In the genomic region with DNA sequence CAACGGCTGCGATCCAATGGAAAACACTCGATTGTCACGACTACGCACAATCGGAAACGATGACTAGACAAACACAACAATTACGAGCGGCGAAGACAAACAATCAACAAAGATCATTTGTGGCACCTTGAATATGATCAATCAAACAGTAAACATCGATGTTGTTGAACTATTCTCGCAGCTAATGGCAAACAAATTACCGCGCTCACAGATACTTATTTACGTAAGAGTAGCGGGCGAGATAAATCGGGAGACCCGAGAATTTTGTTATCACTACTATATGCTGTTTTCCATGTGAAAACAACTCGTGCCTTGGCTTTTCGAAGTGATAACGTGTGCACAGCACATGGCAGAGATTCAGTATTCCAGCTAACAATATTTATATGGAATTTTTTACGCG, we compare ENCODE assay signal across 1 fruit fly cellular context.
TF ChIP-seq lines count a peak whose summit lies in the region.

No protein-coding gene starts in this region.

TF ChIP-seq in whole organism, embryonic, 481 proteins besides CTCF, POLR2A, EP300 and RAD21 (continued from another document and continues in another):
- TF ChIP-seq Atf-2 (GFP tag; optimal IDR thresholded peaks at IDR 0.05; lab: Kevin White, UChicago): peak; percentile 70
- TF ChIP-seq CG4617 (GFP tag; optimal IDR thresholded peaks at IDR 0.05; lab: Kevin White, UChicago; ENCODE audit: borderline replicate concordance): no peak
- TF ChIP-seq sqz (GFP tag; optimal IDR thresholded peaks at IDR 0.05; lab: Kevin White, UChicago): peak; percentile 85
- TF ChIP-seq oc (tag; optimal IDR thresholded peaks at IDR 0.05; lab: Kevin White, UChicago): peak; percentile 30
- TF ChIP-seq slbo (GFP tag; IDR thresholded peaks at IDR 0.05; lab: Robert Waterston, UW): peak; percentile 37; the same call in 1 of the 2 replicates
- TF ChIP-seq CG13894 (tag; optimal IDR thresholded peaks at IDR 0.05; lab: Kevin White, UChicago): peak; percentile 59
- peak; percentile 81 for TF ChIP-seq Side (GFP tag; optimal IDR thresholded peaks at IDR 0.05; lab: Kevin White, UChicago)
- TF ChIP-seq usp (GFP tag; optimal IDR thresholded peaks at IDR 0.05; lab: Kevin White, UChicago): no peak
- no peak for TF ChIP-seq CG4820 (GFP tag; optimal IDR thresholded peaks at IDR 0.05; lab: Kevin White, UChicago)
- peak; percentile 57 for TF ChIP-seq gsb-n (tag; optimal IDR thresholded peaks at IDR 0.05; lab: Kevin White, UChicago)
- no peak for TF ChIP-seq lmd (GFP tag; IDR thresholded peaks at IDR 0.05; lab: Robert Waterston, UW)
- TF ChIP-seq Bteb2 (GFP tag; optimal IDR thresholded peaks at IDR 0.05; lab: Kevin White, UChicago): no peak
- no peak for TF ChIP-seq Lpt (GFP tag; optimal IDR thresholded peaks at IDR 0.05; lab: Kevin White, UChicago)
- no peak for TF ChIP-seq chinmo (GFP tag; IDR thresholded peaks at IDR 0.05; lab: Robert Waterston, UW; ENCODE audit: partially characterized antibody)
- no peak for TF ChIP-seq CG11085 (GFP tag; IDR thresholded peaks at IDR 0.05; lab: Robert Waterston, UW)
- peak; percentile 87 for TF ChIP-seq CG4328 (GFP tag; optimal IDR thresholded peaks at IDR 0.05; lab: Kevin White, UChicago)
- TF ChIP-seq Lhr (GFP tag; optimal IDR thresholded peaks at IDR 0.05; lab: Kevin White, UChicago): peak; percentile 55
- TF ChIP-seq ewg (GFP tag; optimal IDR thresholded peaks at IDR 0.05; lab: Kevin White, UChicago): no peak
- peak; percentile 74 for TF ChIP-seq Hand (GFP tag; optimal IDR thresholded peaks at IDR 0.05; lab: Kevin White, UChicago)
- TF ChIP-seq CG16779 (GFP tag; IDR thresholded peaks at IDR 0.05; lab: Robert Waterston, UW): no peak
- TF ChIP-seq sim (GFP tag; IDR thresholded peaks at IDR 0.05; lab: Robert Waterston, UW): peak; percentile 86
- TF ChIP-seq dysf (GFP tag; IDR thresholded peaks at IDR 0.05; lab: Robert Waterston, UW): peak; percentile 68; the same call in 1 of the 3 replicates
- no peak for TF ChIP-seq Hmx (GFP tag; optimal IDR thresholded peaks at IDR 0.05; lab: Kevin White, UChicago)
- peak; percentile 67; the same call in 2 of the 3 replicates for TF ChIP-seq CG3726 (GFP tag; IDR thresholded peaks at IDR 0.05; lab: Robert Waterston, UW)
- peak; percentile 95 for TF ChIP-seq CG34376 (GFP tag; optimal IDR thresholded peaks at IDR 0.05; lab: Kevin White, UChicago)
- TF ChIP-seq CG6791 (GFP tag; IDR thresholded peaks at IDR 0.05; lab: Robert Waterston, UW; ENCODE audit: partially characterized antibody): no peak
- peak; percentile 51; the same call in 1 of the 2 replicates for TF ChIP-seq E2f1 (GFP tag; IDR thresholded peaks at IDR 0.05; lab: Robert Waterston, UW)
- no peak for TF ChIP-seq Dp (GFP tag; optimal IDR thresholded peaks at IDR 0.05; lab: Kevin White, UChicago)
- peak in 1 of 2 experiments; percentile 90 for TF ChIP-seq eve (GFP tag; optimal IDR thresholded peaks at IDR 0.05; lab: Kevin White, UChicago)
- TF ChIP-seq CG18011 (GFP tag; optimal IDR thresholded peaks at IDR 0.05; lab: Kevin White, UChicago): peak; percentile 70
- no peak for TF ChIP-seq CG3847 (GFP tag; IDR thresholded peaks at IDR 0.05; lab: Robert Waterston, UW)
- TF ChIP-seq CG7271 (tag; optimal IDR thresholded peaks at IDR 0.05; lab: Kevin White, UChicago): peak; percentile 80
- TF ChIP-seq NC2β (GFP tag; optimal IDR thresholded peaks at IDR 0.05; lab: Kevin White, UChicago): peak; percentile 91
- peak; percentile 96 for TF ChIP-seq ATbp (GFP tag; optimal IDR thresholded peaks at IDR 0.05; lab: Kevin White, UChicago)
- no peak for TF ChIP-seq Opbp (GFP tag; IDR thresholded peaks at IDR 0.05; lab: Robert Waterston, UW; ENCODE audit: partially characterized antibody)
- no peak for TF ChIP-seq al (GFP tag; IDR thresholded peaks at IDR 0.05; lab: Robert Waterston, UW)
- TF ChIP-seq gem (tag; optimal IDR thresholded peaks at IDR 0.05; lab: Kevin White, UChicago): peak; percentile 86
- no peak for TF ChIP-seq CG15601 (tag; optimal IDR thresholded peaks at IDR 0.05; lab: Kevin White, UChicago)
- TF ChIP-seq CG12219 (GFP tag; optimal IDR thresholded peaks at IDR 0.05; lab: Kevin White, UChicago): no peak
- TF ChIP-seq CG14014 (GFP tag; IDR thresholded peaks at IDR 0.05; lab: Robert Waterston, UW): peak; percentile 87; the same call in 1 of the 2 replicates
- peak; percentile 69 for TF ChIP-seq CG12744 (GFP tag; optimal IDR thresholded peaks at IDR 0.05; lab: Kevin White, UChicago)
- peak; percentile 43; the same call in 1 of the 2 replicates for TF ChIP-seq sens-2 (GFP tag; IDR thresholded peaks at IDR 0.05; lab: Robert Waterston, UW)
- peak; percentile 87 for TF ChIP-seq trh (GFP tag; optimal IDR thresholded peaks at IDR 0.05; lab: Kevin White, UChicago)
- no peak for TF ChIP-seq Dbx (GFP tag; IDR thresholded peaks at IDR 0.05; lab: Robert Waterston, UW)
- no peak for TF ChIP-seq esg (GFP tag; conservative IDR thresholded peaks at IDR 0.05; lab: Robert Waterston, UW)
- TF ChIP-seq ind (GFP tag; optimal IDR thresholded peaks at IDR 0.05; lab: Kevin White, UChicago): peak; percentile 22
- peak; percentile 90 for TF ChIP-seq CG10462 (GFP tag; optimal IDR thresholded peaks at IDR 0.05; lab: Kevin White, UChicago)
- TF ChIP-seq wor (GFP tag; IDR thresholded peaks at IDR 0.05; lab: Robert Waterston, UW): no peak
- no peak for TF ChIP-seq CG10366 (GFP tag; IDR thresholded peaks at IDR 0.05; lab: Robert Waterston, UW)
- peak; percentile 38; the same call in 1 of the 2 replicates for TF ChIP-seq HLH3B (GFP tag; IDR thresholded peaks at IDR 0.05; lab: Robert Waterston, UW)
- peak; percentile 87 for TF ChIP-seq CG6254 (GFP tag; optimal IDR thresholded peaks at IDR 0.05; lab: Kevin White, UChicago)
- TF ChIP-seq ap (GFP tag; IDR thresholded peaks at IDR 0.05; lab: Robert Waterston, UW): peak; percentile 37; the same call in 1 of the 2 replicates
- TF ChIP-seq Rfx (GFP tag; IDR thresholded peaks at IDR 0.05; lab: Robert Waterston, UW): peak; percentile 75
- TF ChIP-seq odd (GFP tag; optimal IDR thresholded peaks at IDR 0.05; lab: Kevin White, UChicago): peak; percentile 97
- no peak for TF ChIP-seq insv (GFP tag; optimal IDR thresholded peaks at IDR 0.05; lab: Kevin White, UChicago)
- peak; percentile 81 for TF ChIP-seq CG8359 (GFP tag; optimal IDR thresholded peaks at IDR 0.05; lab: Kevin White, UChicago; ENCODE audit: borderline replicate concordance)
- TF ChIP-seq Dip3 (GFP tag; optimal IDR thresholded peaks at IDR 0.05; lab: Kevin White, UChicago): no peak
- TF ChIP-seq CG17802 (tag; optimal IDR thresholded peaks at IDR 0.05; lab: Kevin White, UChicago): peak; percentile 34
- TF ChIP-seq Dfd (GFP tag; optimal IDR thresholded peaks at IDR 0.05; lab: Kevin White, UChicago): no peak
- peak; percentile 93 for TF ChIP-seq Camta (GFP tag; optimal IDR thresholded peaks at IDR 0.05; lab: Kevin White, UChicago)
- TF ChIP-seq CG10209 (GFP tag; optimal IDR thresholded peaks at IDR 0.05; lab: Kevin White, UChicago): peak; percentile 93
- TF ChIP-seq CG17361 (GFP tag; IDR thresholded peaks at IDR 0.05; lab: Robert Waterston, UW): peak; percentile 64; the same call in 1 of the 3 replicates
- TF ChIP-seq Atf3 (GFP tag; optimal IDR thresholded peaks at IDR 0.05; lab: Kevin White, UChicago): peak; percentile 85
- no peak for TF ChIP-seq Deaf1 (tag; optimal IDR thresholded peaks at IDR 0.05; lab: Kevin White, UChicago)
- peak; percentile 86 for TF ChIP-seq Mad (GFP tag; optimal IDR thresholded peaks at IDR 0.05; lab: Kevin White, UChicago)
- TF ChIP-seq CG8478 (optimal IDR thresholded peaks at IDR 0.05; lab: Kevin White, UChicago): no peak
- TF ChIP-seq Neu2 (GFP tag; optimal IDR thresholded peaks at IDR 0.05; lab: Kevin White, UChicago; ENCODE audit: borderline replicate concordance): no peak
- TF ChIP-seq Lim3 (GFP tag; IDR thresholded peaks at IDR 0.05; lab: Robert Waterston, UW): no peak
- peak in 1 of 2 experiments; percentile 9 for TF ChIP-seq bsh (GFP tag; optimal IDR thresholded peaks at IDR 0.05; lab: Kevin White, UChicago)
- TF ChIP-seq aop (GFP tag; IDR thresholded peaks at IDR 0.05; lab: Robert Waterston, UW): no peak
- TF ChIP-seq CG18764 (GFP tag; optimal IDR thresholded peaks at IDR 0.05; lab: Kevin White, UChicago): peak; percentile 90
- peak; percentile 93 for TF ChIP-seq fd64A (GFP tag; optimal IDR thresholded peaks at IDR 0.05; lab: Kevin White, UChicago)
- TF ChIP-seq CG5953 (GFP tag; IDR thresholded peaks at IDR 0.05; lab: Robert Waterston, UW): 0 out of 2 replicates have a peak, but pooled peaks have one; percentile 35
- peak; percentile 73 for TF ChIP-seq CG10267 (tag; optimal IDR thresholded peaks at IDR 0.05; lab: Kevin White, UChicago)
- TF ChIP-seq dpn (GFP tag; optimal IDR thresholded peaks at IDR 0.05; lab: Kevin White, UChicago): peak; percentile 8 to 68
- no peak for TF ChIP-seq Dll (GFP tag; IDR thresholded peaks at IDR 0.05; lab: Robert Waterston, UW; ENCODE audit: partially characterized antibody)
- TF ChIP-seq CG15514 (GFP tag; optimal IDR thresholded peaks at IDR 0.05; lab: Kevin White, UChicago): peak; percentile 85
- TF ChIP-seq crp (GFP tag; optimal IDR thresholded peaks at IDR 0.05; lab: Kevin White, UChicago): peak in 1 of 2 experiments; percentile 43
- TF ChIP-seq CG17568 (GFP tag; optimal IDR thresholded peaks at IDR 0.05; lab: Kevin White, UChicago): peak; percentile 78
- no peak for TF ChIP-seq Poxn (GFP tag; IDR thresholded peaks at IDR 0.05; lab: Robert Waterston, UW)
- peak; percentile 33 for TF ChIP-seq en (GFP tag; optimal IDR thresholded peaks at IDR 0.05; lab: Kevin White, UChicago)
- no peak for TF ChIP-seq Trl (optimal IDR thresholded peaks at IDR 0.05; lab: Kevin White, UChicago)
- TF ChIP-seq Trl (GFP tag; optimal IDR thresholded peaks at IDR 0.05; lab: Kevin White, UChicago): peak; percentile 37
- TF ChIP-seq CG2202 (tag; optimal IDR thresholded peaks at IDR 0.05; lab: Kevin White, UChicago): peak; percentile 96
- TF ChIP-seq Fer2 (tag; optimal IDR thresholded peaks at IDR 0.05; lab: Kevin White, UChicago): no peak
- peak; percentile 71 for TF ChIP-seq CG6765 (GFP tag; optimal IDR thresholded peaks at IDR 0.05; lab: Kevin White, UChicago)
- no peak for TF ChIP-seq H2.0 (GFP tag; IDR thresholded peaks at IDR 0.05; lab: Robert Waterston, UW)
- peak; percentile 45 for TF ChIP-seq salm (tag; optimal IDR thresholded peaks at IDR 0.05; lab: Kevin White, UChicago)
- TF ChIP-seq CG12071 (GFP tag; optimal IDR thresholded peaks at IDR 0.05; lab: Kevin White, UChicago): peak; percentile 91
- peak; percentile 92 for TF ChIP-seq CG4707 (GFP tag; optimal IDR thresholded peaks at IDR 0.05; lab: Kevin White, UChicago)
- peak; percentile 79 for TF ChIP-seq Meics (GFP tag; optimal IDR thresholded peaks at IDR 0.05; lab: Kevin White, UChicago)
- TF ChIP-seq CG32772 (GFP tag; IDR thresholded peaks at IDR 0.05; lab: Robert Waterston, UW): no peak
- peak; percentile 87 for TF ChIP-seq ara (GFP tag; IDR thresholded peaks at IDR 0.05; lab: Robert Waterston, UW)
- no peak for TF ChIP-seq CG11560 (tag; IDR thresholded peaks at IDR 0.05; lab: Robert Waterston, UW)
- TF ChIP-seq CG30403 (GFP tag; optimal IDR thresholded peaks at IDR 0.05; lab: Kevin White, UChicago): peak; percentile 32
- TF ChIP-seq CG42726 (GFP tag; IDR thresholded peaks at IDR 0.05; lab: Robert Waterston, UW; ENCODE audit: partially characterized antibody): no peak
- TF ChIP-seq CG12299 (tag; optimal IDR thresholded peaks at IDR 0.05; lab: Kevin White, UChicago): peak; percentile 4
- TF ChIP-seq CG6272 (GFP tag; IDR thresholded peaks at IDR 0.05; lab: Robert Waterston, UW): no peak
- TF ChIP-seq da (GFP tag; optimal IDR thresholded peaks at IDR 0.05; lab: Kevin White, UChicago): no peak
- peak; percentile 20 for TF ChIP-seq D19B (GFP tag; optimal IDR thresholded peaks at IDR 0.05; lab: Kevin White, UChicago)
- peak; percentile 11 for TF ChIP-seq Dad (GFP tag; optimal IDR thresholded peaks at IDR 0.05; lab: Kevin White, UChicago)
- no peak for TF ChIP-seq Gug (GFP tag; IDR thresholded peaks at IDR 0.05; lab: Robert Waterston, UW)
- TF ChIP-seq HHEX (GFP tag; optimal IDR thresholded peaks at IDR 0.05; lab: Kevin White, UChicago): peak; percentile 85
- TF ChIP-seq ttk (GFP tag; IDR thresholded peaks at IDR 0.05; lab: Robert Waterston, UW): no peak
- peak; percentile 73 for TF ChIP-seq Fer3 (tag; optimal IDR thresholded peaks at IDR 0.05; lab: Kevin White, UChicago)
- TF ChIP-seq CG14710 (tag; optimal IDR thresholded peaks at IDR 0.05; lab: Kevin White, UChicago): peak; percentile 91
- TF ChIP-seq hkb (optimal IDR thresholded peaks at IDR 0.05; lab: Kevin White, UChicago): no peak
- no peak for TF ChIP-seq hkb (GFP tag; IDR thresholded peaks at IDR 0.05; lab: Robert Waterston, UW)
- TF ChIP-seq btn (GFP tag; optimal IDR thresholded peaks at IDR 0.05; lab: Kevin White, UChicago): no peak
- no peak for TF ChIP-seq ERR (GFP tag; optimal IDR thresholded peaks at IDR 0.05; lab: Kevin White, UChicago)
- TF ChIP-seq fd102C (GFP tag; optimal IDR thresholded peaks at IDR 0.05; lab: Kevin White, UChicago): peak; percentile 86
- peak; percentile 76 for TF ChIP-seq CG10274 (GFP tag; optimal IDR thresholded peaks at IDR 0.05; lab: Kevin White, UChicago)
- no peak for TF ChIP-seq Ada2b (GFP tag; IDR thresholded peaks at IDR 0.05; lab: Robert Waterston, UW)
- no peak for TF ChIP-seq CG9727 (GFP tag; optimal IDR thresholded peaks at IDR 0.05; lab: Kevin White, UChicago)
- TF ChIP-seq CG14667 (GFP tag; IDR thresholded peaks at IDR 0.05; lab: Robert Waterston, UW): no peak
- peak; percentile 69 for TF ChIP-seq dmrt99B (tag; optimal IDR thresholded peaks at IDR 0.05; lab: Kevin White, UChicago)
- peak; percentile 83 for TF ChIP-seq Awh (GFP tag; IDR thresholded peaks at IDR 0.05; lab: Robert Waterston, UW)
- no peak; the same call in 1 of the 2 replicates for TF ChIP-seq cas (GFP tag; IDR thresholded peaks at IDR 0.05; lab: Robert Waterston, UW)
- no peak for TF ChIP-seq CG15073 (GFP tag; optimal IDR thresholded peaks at IDR 0.05; lab: Kevin White, UChicago)
- TF ChIP-seq Usf (GFP tag; optimal IDR thresholded peaks at IDR 0.05; lab: Kevin White, UChicago): no peak
- TF ChIP-seq grau (tag; optimal IDR thresholded peaks at IDR 0.05; lab: Kevin White, UChicago): no peak
- TF ChIP-seq run (tag; optimal IDR thresholded peaks at IDR 0.05; lab: Kevin White, UChicago): no peak
- TF ChIP-seq E2f2 (GFP tag; IDR thresholded peaks at IDR 0.05; lab: Robert Waterston, UW): no peak
- TF ChIP-seq CG9817 (tag; optimal IDR thresholded peaks at IDR 0.05; lab: Kevin White, UChicago): no peak
- peak; percentile 74 for TF ChIP-seq CG17359 (tag; optimal IDR thresholded peaks at IDR 0.05; lab: Kevin White, UChicago)
- TF ChIP-seq emc (GFP tag; optimal IDR thresholded peaks at IDR 0.05; lab: Kevin White, UChicago): no peak
- peak; percentile 26; the same call in 1 of the 2 replicates for TF ChIP-seq chm (GFP tag; IDR thresholded peaks at IDR 0.05; lab: Robert Waterston, UW)
